Worm (Caenorhabditis elegans): ENCODE results near the gene metl-9.
A peak's percentile ranks its signal among the peaks of the same experiment; 100 is the strongest.

Gene metl-9

ce11 chrX:5165037-5165436 lies 13.9 kb downstream of the metl-9 start, which contains the start of gene mans-3 (continued):
- peak; percentile 19 for TF ChIP-seq elt-1 (tag; optimal IDR thresholded peaks at IDR 0.05)
- TF ChIP-seq nhr-28 (tag; optimal IDR thresholded peaks at IDR 0.05): peak; percentile 51
- TF ChIP-seq nhr-23 (tag; optimal IDR thresholded peaks at IDR 0.05): peak; percentile 95
- no peak for TF ChIP-seq zag-1 (tag; optimal IDR thresholded peaks at IDR 0.05)
- TF ChIP-seq mdl-1 (tag; optimal IDR thresholded peaks at IDR 0.05): peak; percentile 91
- TF ChIP-seq ceh-28 (tag; optimal IDR thresholded peaks at IDR 0.05): peak; percentile 62
- TF ChIP-seq snpc-4 (tag; optimal IDR thresholded peaks at IDR 0.05): peak; percentile 92
- no peak for TF ChIP-seq nhr-76 (tag; optimal IDR thresholded peaks at IDR 0.05)
- peak; percentile 78 for TF ChIP-seq fkh-10 (GFP tag; optimal IDR thresholded peaks at IDR 0.05)
- TF ChIP-seq mml-1 (tag; optimal IDR thresholded peaks at IDR 0.05): peak; percentile 93
- no peak for TF ChIP-seq ceh-9 (tag; optimal IDR thresholded peaks at IDR 0.05)
- TF ChIP-seq egl-27 (tag; optimal IDR thresholded peaks at IDR 0.05): peak; percentile 21
- TF ChIP-seq ceh-16 (tag; optimal IDR thresholded peaks at IDR 0.05): no peak
- TF ChIP-seq eor-1 (tag; optimal IDR thresholded peaks at IDR 0.05): no peak
- TF ChIP-seq sea-2 (GFP tag; optimal IDR thresholded peaks at IDR 0.05): no peak
- no peak for TF ChIP-seq unc-39 (tag; optimal IDR thresholded peaks at IDR 0.05)
- TF ChIP-seq nhr-11 (tag; optimal IDR thresholded peaks at IDR 0.05): peak; percentile 21
- TF ChIP-seq egl-5 (tag; optimal IDR thresholded peaks at IDR 0.05): peak; percentile 56
- TF ChIP-seq nfya-1 (tag; optimal IDR thresholded peaks at IDR 0.05; ENCODE audit: insufficient read depth): peak; percentile 90
- no peak for TF ChIP-seq daf-12 (tag; optimal IDR thresholded peaks at IDR 0.05)
- TF ChIP-seq tbx-2 (tag; optimal IDR thresholded peaks at IDR 0.05): peak; percentile 88
- peak; percentile 76 for TF ChIP-seq skn-1 (tag; optimal IDR thresholded peaks at IDR 0.05)
- no peak for TF ChIP-seq nhr-77 (tag; optimal IDR thresholded peaks at IDR 0.05)

ce11 chrX:5164054-5164453 lies 14.9 kb downstream of the metl-9 start:
- no peak for TF ChIP-seq pqm-1 (tag; optimal IDR thresholded peaks at IDR 0.05)
- no peak for TF ChIP-seq nhr-76 (tag; optimal IDR thresholded peaks at IDR 0.05)
- no peak for TF ChIP-seq nhr-237 (tag; optimal IDR thresholded peaks at IDR 0.05)
- TF ChIP-seq egl-27 (tag; optimal IDR thresholded peaks at IDR 0.05): no peak
- TF ChIP-seq ceh-16 (tag; optimal IDR thresholded peaks at IDR 0.05): no peak
- no peak for TF ChIP-seq elt-1 (tag; optimal IDR thresholded peaks at IDR 0.05)
- TF ChIP-seq nhr-67 (tag; optimal IDR thresholded peaks at IDR 0.05): no peak
- no peak for TF ChIP-seq eor-1 (tag; optimal IDR thresholded peaks at IDR 0.05)
- no peak for TF ChIP-seq ztf-11 (tag; optimal IDR thresholded peaks at IDR 0.05)

- TF ChIP-seq egl-27 (tag; optimal IDR thresholded peaks at IDR 0.05) (no peak), nhr-67 (tag; optimal IDR thresholded peaks at IDR 0.05) (no peak), nfya-1 (tag; optimal IDR thresholded peaks at IDR 0.05; ENCODE audit: insufficient read depth) (no peak), fkh-2 (tag; optimal IDR thresholded peaks at IDR 0.05) (no peak), nhr-43 (tag; optimal IDR thresholded peaks at IDR 0.05; ENCODE audit: poor library complexity, severe bottlenecking) (no peak), sea-2 (GFP tag; optimal IDR thresholded peaks at IDR 0.05) (no peak), unc-39 (tag; optimal IDR thresholded peaks at IDR 0.05) (no peak), fos-1 (tag; optimal IDR thresholded peaks at IDR 0.05) (no peak), ztf-4 (tag; optimal IDR thresholded peaks at IDR 0.05) (no peak), eor-1 (tag; optimal IDR thresholded peaks at IDR 0.05) (no peak), elt-1 (tag; optimal IDR thresholded peaks at IDR 0.05) (no peak), nhr-11 (tag; optimal IDR thresholded peaks at IDR 0.05) (no peak), nhr-12 (tag; optimal IDR thresholded peaks at IDR 0.05) (no peak), egl-5 (tag; optimal IDR thresholded peaks at IDR 0.05) (no peak), snpc-4 (tag; optimal IDR thresholded peaks at IDR 0.05) (no peak), skn-1 (tag; optimal IDR thresholded peaks at IDR 0.05) (no peak)
Measured at ce11 chrX:5162755-5163154, 16.2 kb downstream of the metl-9 start, which contains the start of gene EGAP5.1. EGAP5.1 (plus strand) TSS chrX:5163055.

- TF ChIP-seq ztf-4 (tag; optimal IDR thresholded peaks at IDR 0.05): no peak
- TF ChIP-seq ceh-9 (tag; optimal IDR thresholded peaks at IDR 0.05): no peak
- peak; percentile 63 for TF ChIP-seq elt-2 (tag; optimal IDR thresholded peaks at IDR 0.05)
- no peak for TF ChIP-seq ceh-16 (tag; optimal IDR thresholded peaks at IDR 0.05)
- peak; percentile 16 for TF ChIP-seq pqm-1 (tag; optimal IDR thresholded peaks at IDR 0.05)
Measured at ce11 chrX:5159645-5160044, 19.3 kb downstream of the metl-9 start, which contains the start of gene C31H2.4. C31H2.4 (minus strand) TSS chrX:5159663.

ce11 chrX:5154278-5154677 lies 24.7 kb downstream of the metl-9 start, which contains the start of gene C31H2.3:
C31H2.3 (minus strand) TSS chrX:5154378.
- TF ChIP-seq nhr-25 (tag; optimal IDR thresholded peaks at IDR 0.05) (no peak), elt-1 (tag; optimal IDR thresholded peaks at IDR 0.05) (no peak)
